Worm (Caenorhabditis elegans) whole organism, L4 larva: Measurements from ENCODE around the gene C45G9.11.

ENCODE experiments used
- T20F7.1 ChIP-seq: fragments of 200-800 bp; sonication (Bioruptor generic); optimal IDR thresholded peaks from 2 replicates; lab custom pipeline; 2018; ENCODE audit warnings: mild to moderate bottlenecking, missing genetic modification characterization, missing compliant biosample characterization
- mxl-3 ChIP-seq: fragments of 200-800 bp; sonication (Bioruptor generic); optimal IDR thresholded peaks from 2 replicates; lab custom pipeline; 2018; ENCODE audit warnings: mild to moderate bottlenecking, missing genetic modification characterization, missing compliant biosample characterization

DNA sequence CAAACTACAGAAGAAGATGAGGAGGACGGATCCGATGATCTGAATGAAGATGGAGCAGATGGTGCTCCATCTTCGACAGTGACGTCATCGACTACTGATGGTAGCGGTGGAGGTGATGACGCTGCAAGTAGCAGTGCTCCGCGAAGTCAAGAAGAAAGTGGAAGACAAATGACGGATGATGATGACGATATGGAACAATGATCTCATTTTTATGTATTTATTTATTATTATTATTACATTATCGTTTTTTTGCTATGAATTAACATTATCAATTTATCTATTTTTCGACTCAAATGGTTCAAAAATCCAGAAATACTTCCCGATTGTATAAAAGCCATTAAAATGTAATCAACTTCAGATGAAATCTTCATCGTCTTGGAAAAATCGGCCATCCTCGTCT lies 46.8 kb downstream of the C45G9.11 start, which contains the start of gene R144.3:
- no peak for TF ChIP-seq mxl-3
- TF ChIP-seq T20F7.1 (GFP tag; lab: Kevin White, UChicago) = no peak
